Worm (Caenorhabditis elegans) whole organism, L1 larva: ENCODE data around the gene tbcb-1.

Experiments
- C16A3.4 ChIP-seq: fragments of 150-350 bp; optimal IDR thresholded peaks from 2 replicates; lab custom pipeline; 2014; ENCODE audit warnings: missing biosample characterization, missing genetic modification characterization
- F16B12.6 ChIP-seq: fragments of 150-350 bp; optimal IDR thresholded peaks from 2 replicates; lab custom pipeline; 2014; ENCODE audit warnings: missing biosample characterization, missing genetic modification characterization
- alr-1 ChIP-seq: fragments of 200-800 bp; sonication (Bioruptor generic); optimal IDR thresholded peaks from 2 replicates; lab custom pipeline; 2018; ENCODE audit warnings: borderline replicate concordance, mild to moderate bottlenecking, missing genetic modification characterization, missing compliant biosample characterization
- ama-1 ChIP-seq: fragments of 150-350 bp; optimal IDR thresholded peaks from 2 replicates; lab custom pipeline; 2014
- blmp-1 ChIP-seq: fragments of 150-350 bp; optimal IDR thresholded peaks from 2 replicates; lab custom pipeline; 2014; ENCODE audit warnings: missing biosample characterization, missing genetic modification characterization
- ceh-63 ChIP-seq: fragments of 200-800 bp; sonication (Bioruptor generic); optimal IDR thresholded peaks from 2 replicates; lab custom pipeline; 2018; ENCODE audit warnings: mild to moderate bottlenecking, missing genetic modification characterization, missing compliant biosample characterization
- ceh-8 ChIP-seq: fragments of 200-800 bp; sonication (Bioruptor generic); optimal IDR thresholded peaks from 2 replicates; lab custom pipeline; 2018; ENCODE audit warnings: mild to moderate bottlenecking, missing genetic modification characterization, moderate library complexity, missing compliant biosample characterization
- ceh-82 ChIP-seq, 3 experiments: fragments of 150-350 bp in 1 of 3; sonication (generic microtip) in 2 of 3; optimal IDR thresholded peaks; 2 replicates each; lab custom pipeline; 2014 to 2017; ENCODE audit warnings: missing biosample characterization in 3 of 3, missing genetic modification characterization in 3 of 3
- ceh-88 ChIP-seq: fragments of 200-800 bp; sonication (Bioruptor generic); IDR thresholded peaks from 2 replicates; pipeline ENCODE4 v1.3.6; 2022; ENCODE audit warnings: missing genetic modification characterization, missing compliant biosample characterization
- ceh-90 ChIP-seq: sonication (generic microtip); optimal IDR thresholded peaks from 2 replicates; lab custom pipeline; 2016; ENCODE audit warnings: missing genetic modification characterization, missing compliant biosample characterization
- dpl-1 ChIP-seq, 3 experiments: fragments of 150-350 bp in 2 of 3; sonication (generic microtip) in 1 of 3; optimal IDR thresholded peaks; 2 replicates each; lab custom pipeline; 2014 to 2017; ENCODE audit warnings: missing biosample characterization in 3 of 3, missing genetic modification characterization in 3 of 3, missing genetic modification reagents in 3 of 3
- dsc-1 ChIP-seq: sonication (generic microtip); optimal IDR thresholded peaks from 2 replicates; lab custom pipeline; 2016; ENCODE audit warnings: mild to moderate bottlenecking, missing genetic modification characterization, missing compliant biosample characterization
- efl-1 ChIP-seq, 4 experiments: fragments of 150-350 bp; optimal IDR thresholded peaks in 3 of 4; peaks in 1 of 4; 1 replicate in 1 of 4; 2 replicates in 3 of 4; lab custom pipeline; 2014; ENCODE audit warnings: missing biosample characterization in 2 of 4, missing genetic modification characterization in 2 of 4, missing genetic modification reagents in 2 of 4
- efl-3 ChIP-seq: fragments of 200-800 bp; sonication (Bioruptor generic); optimal IDR thresholded peaks from 2 replicates; lab custom pipeline; 2018; ENCODE audit warnings: mild to moderate bottlenecking, missing genetic modification characterization, missing compliant biosample characterization
- egl-13 ChIP-seq: sonication (generic microtip); optimal IDR thresholded peaks from 2 replicates; lab custom pipeline; 2016; ENCODE audit warnings: missing genotype, missing genetic modification reagents, missing genetic modification characterization, missing compliant biosample characterization
- egl-27 ChIP-seq, 2 experiments: fragments of 150-350 bp in 1 of 2; sonication (generic microtip); optimal IDR thresholded peaks; 3 replicates each; lab custom pipeline; 2017 to 2018; ENCODE audit warnings: missing biosample characterization in 2 of 2, missing genetic modification characterization in 2 of 2, missing genetic modification reagents in 2 of 2
- elt-3 ChIP-seq, 6 experiments: fragments of 150-350 bp in 1 of 6; sonication (generic microtip); optimal IDR thresholded peaks; 2 replicates each; lab custom pipeline; 2017 to 2018; ENCODE audit warnings: missing biosample characterization in 6 of 6, missing genetic modification characterization in 6 of 6, inconsistent platforms in 1 of 6
- ets-5 ChIP-seq: fragments of 200-800 bp; sonication (Bioruptor generic); IDR thresholded peaks from 2 replicates; pipeline ENCODE4 v1.3.6; 2022; ENCODE audit warnings: missing genetic modification characterization, missing compliant biosample characterization
- fos-1 ChIP-seq: fragments of 150-350 bp; optimal IDR thresholded peaks from 2 replicates; lab custom pipeline; 2014; ENCODE audit warnings: missing biosample characterization, missing genetic modification characterization
- hlh-17 ChIP-seq: fragments of 200-800 bp; sonication (Bioruptor generic); optimal IDR thresholded peaks from 2 replicates; lab custom pipeline; 2018; ENCODE audit warnings: missing genetic modification characterization, mild to moderate bottlenecking, missing compliant biosample characterization, moderate library complexity, borderline replicate concordance
- hlh-4 ChIP-seq: sonication (generic microtip); optimal IDR thresholded peaks from 2 replicates; lab custom pipeline; 2016; ENCODE audit warnings: mild to moderate bottlenecking, missing genetic modification characterization, missing compliant biosample characterization
- hpl-2 ChIP-seq: fragments of 150-350 bp; optimal IDR thresholded peaks from 2 replicates; lab custom pipeline; 2014; ENCODE audit warnings: missing biosample characterization, missing genetic modification reagents, missing genetic modification characterization
- irx-1 ChIP-seq: sonication (generic microtip); optimal IDR thresholded peaks from 2 replicates; lab custom pipeline; 2016; ENCODE audit warnings: missing genetic modification characterization, missing compliant biosample characterization
- isw-1 ChIP-seq: fragments of 200-800 bp; sonication (Bioruptor generic); IDR thresholded peaks from 2 replicates; pipeline ENCODE4 v1.3.6; 2022; ENCODE audit warnings: missing genetic modification characterization, missing compliant biosample characterization
- lin-13 ChIP-seq: fragments of 150-350 bp; optimal IDR thresholded peaks from 2 replicates; lab custom pipeline; 2014; ENCODE audit warnings: missing biosample characterization, missing genetic modification reagents, missing genetic modification characterization
- lin-14 ChIP-seq: fragments of 200-800 bp; sonication (Bioruptor generic); optimal IDR thresholded peaks from 2 replicates; lab custom pipeline; 2018; ENCODE audit warnings: mild to moderate bottlenecking, missing genetic modification characterization, moderate library complexity, missing compliant biosample characterization
- lin-15B ChIP-seq: fragments of 150-350 bp; sonication (generic microtip); optimal IDR thresholded peaks from 3 replicates; lab custom pipeline; 2014; ENCODE audit warnings: missing biosample characterization, missing genetic modification characterization
- lin-35 ChIP-seq, 2 experiments: fragments of 150-350 bp; optimal IDR thresholded peaks; 2 replicates each; lab custom pipeline; 2014; ENCODE audit warnings: missing biosample characterization in 2 of 2, missing genetic modification characterization in 2 of 2, missing genetic modification reagents in 2 of 2
- lin-39 ChIP-seq: fragments of 150-350 bp; optimal IDR thresholded peaks from 2 replicates; lab custom pipeline; 2014; ENCODE audit warnings: missing biosample characterization, missing genetic modification reagents, missing genetic modification characterization
- mab-9 ChIP-seq: fragments of 200-800 bp; sonication (Bioruptor generic); IDR thresholded peaks from 2 replicates; pipeline ENCODE4 v1.3.6; 2022; ENCODE audit warnings: missing genetic modification reagents, missing genetic modification characterization, missing compliant biosample characterization
- mef-2 ChIP-seq: fragments of 150-350 bp; optimal IDR thresholded peaks from 2 replicates; lab custom pipeline; 2014; ENCODE audit warnings: missing biosample characterization, missing genetic modification characterization
- nhr-12 ChIP-seq: sonication (generic microtip); optimal IDR thresholded peaks from 2 replicates; lab custom pipeline; 2017; ENCODE audit warnings: missing biosample characterization, missing genetic modification characterization
- nhr-19 ChIP-seq: fragments of 200-800 bp; sonication (Bioruptor generic); conservative IDR thresholded peaks from 2 replicates; pipeline ENCODE4 v1.3.6; 2022; ENCODE audit warnings: missing genetic modification characterization, missing compliant biosample characterization
- nhr-237 ChIP-seq: fragments of 150-350 bp; optimal IDR thresholded peaks from 2 replicates; lab custom pipeline; 2014; ENCODE audit warnings: missing biosample characterization, missing genetic modification characterization
- nhr-28 ChIP-seq: fragments of 150-350 bp; optimal IDR thresholded peaks from 2 replicates; lab custom pipeline; 2014; ENCODE audit warnings: missing biosample characterization, missing genetic modification characterization
- nhr-71 ChIP-seq: sonication (generic microtip); optimal IDR thresholded peaks from 2 replicates; lab custom pipeline; 2016; ENCODE audit warnings: mild to moderate bottlenecking, missing genetic modification characterization, moderate library complexity, missing compliant biosample characterization
- nhr-76 ChIP-seq: sonication (generic microtip); optimal IDR thresholded peaks from 2 replicates; lab custom pipeline; 2017; ENCODE audit warnings: missing biosample characterization, missing genetic modification characterization
- nhr-77 ChIP-seq: fragments of 150-350 bp; optimal IDR thresholded peaks from 2 replicates; lab custom pipeline; 2014; ENCODE audit warnings: missing biosample characterization, missing genetic modification characterization
- rnt-1 ChIP-seq: sonication (generic microtip); optimal IDR thresholded peaks from 2 replicates; lab custom pipeline; 2016; ENCODE audit warnings: mild to moderate bottlenecking, missing genetic modification characterization, moderate library complexity, missing compliant biosample characterization
- snpc-4 ChIP-seq: fragments of 150-350 bp; optimal IDR thresholded peaks from 2 replicates; lab custom pipeline; 2014; ENCODE audit warnings: missing biosample characterization, missing genetic modification characterization
- snu-23 ChIP-seq: sonication (generic microtip); optimal IDR thresholded peaks from 2 replicates; lab custom pipeline; 2016; ENCODE audit warnings: missing genetic modification characterization, missing compliant biosample characterization
- sox-4 ChIP-seq: sonication (generic microtip); optimal IDR thresholded peaks from 2 replicates; lab custom pipeline; 2016; ENCODE audit warnings: missing genetic modification characterization, missing compliant biosample characterization
- sptf-1 ChIP-seq: fragments of 150-350 bp; optimal IDR thresholded peaks from 2 replicates; lab custom pipeline; 2014; ENCODE audit warnings: missing biosample characterization, missing genetic modification characterization
- swsn-7 ChIP-seq: sonication (generic microtip); optimal IDR thresholded peaks from 2 replicates; lab custom pipeline; 2016; ENCODE audit warnings: missing genetic modification characterization, missing compliant biosample characterization
- tbx-2 ChIP-seq: sonication (generic microtip); optimal IDR thresholded peaks from 2 replicates; lab custom pipeline; 2016; ENCODE audit warnings: missing genetic modification characterization, missing compliant biosample characterization
- tlp-1 ChIP-seq: fragments of 150-350 bp; optimal IDR thresholded peaks from 2 replicates; lab custom pipeline; 2014; ENCODE audit warnings: missing biosample characterization, missing genetic modification characterization
- unc-30 ChIP-seq: sonication (generic microtip); optimal IDR thresholded peaks from 2 replicates; lab custom pipeline; 2017; ENCODE audit warnings: missing biosample characterization, missing genetic modification characterization
- unc-62 ChIP-seq: fragments of 150-350 bp; optimal IDR thresholded peaks from 2 replicates; lab custom pipeline; 2014; ENCODE audit warnings: missing biosample characterization, missing genetic modification reagents, missing genetic modification characterization
- unc-98 ChIP-seq: fragments of 200-800 bp; sonication (Bioruptor generic); IDR thresholded peaks from 2 replicates; pipeline ENCODE4 v1.3.6; 2022; ENCODE audit warnings: missing genetic modification characterization, missing compliant biosample characterization
- xbp-1 ChIP-seq: sonication (generic microtip); optimal IDR thresholded peaks from 2 replicates; lab custom pipeline; 2016; ENCODE audit warnings: missing genetic modification characterization, missing compliant biosample characterization
- zag-1 ChIP-seq: fragments of 150-350 bp; optimal IDR thresholded peaks from 2 replicates; lab custom pipeline; 2014; ENCODE audit warnings: missing biosample characterization, missing genetic modification characterization
- zip-4 ChIP-seq: fragments of 200-800 bp; sonication (Bioruptor generic); optimal IDR thresholded peaks from 2 replicates; lab custom pipeline; 2018; ENCODE audit warnings: mild to moderate bottlenecking, missing genetic modification characterization, moderate library complexity, missing compliant biosample characterization
- ztf-4 ChIP-seq: fragments of 150-350 bp; optimal IDR thresholded peaks from 2 replicates; lab custom pipeline; 2014; ENCODE audit warnings: missing biosample characterization, missing genetic modification characterization

Gene tbcb-1

DNA sequence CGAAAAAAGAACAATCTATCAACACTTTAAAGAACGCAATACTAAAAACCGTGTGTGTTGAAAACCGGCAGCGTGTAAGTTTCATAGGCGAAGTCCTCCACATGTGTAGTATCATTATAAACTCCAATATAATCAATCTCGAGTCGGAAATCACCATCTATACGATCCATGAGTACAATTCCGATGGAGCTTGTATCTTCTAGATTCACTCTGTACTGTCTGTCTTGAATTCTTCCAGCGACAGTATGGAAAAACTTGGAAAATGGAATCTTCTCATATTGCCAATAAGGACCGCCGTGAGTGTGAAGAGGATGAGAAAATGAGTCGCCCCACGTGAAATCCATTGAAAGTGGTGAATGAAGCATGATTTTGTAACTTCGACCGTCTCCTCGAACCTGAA is 25.0 kb upstream of the tbcb-1 start (continued):
- no peak for TF ChIP-seq unc-98 (GFP tag; lab: Robert Waterston, UW)
- TF ChIP-seq dpl-1 (GFP tag; optimal IDR thresholded peaks at IDR 0.05; lab: Kevin White, UChicago): peak in 1 of 3 experiments; percentile 10
- no peak for TF ChIP-seq hlh-17 (GFP tag; lab: Kevin White, UChicago)
- TF ChIP-seq tbx-2 (tag; lab: Kevin White, UChicago): no peak
- peak; percentile 41 for TF ChIP-seq nhr-71 (tag; lab: Kevin White, UChicago)
- TF ChIP-seq hpl-2: no peak
- TF ChIP-seq lin-15B: no peak
- TF ChIP-seq ceh-8 (GFP tag; lab: Kevin White, UChicago): no peak
- peak; percentile 0 for TF ChIP-seq snu-23 (GFP tag; lab: Kevin White, UChicago)
- TF ChIP-seq ztf-4 (tag; lab: Kevin White, UChicago): no peak
- no peak for TF ChIP-seq tlp-1 (tag; lab: Kevin White, UChicago)
- no peak for TF ChIP-seq sptf-1 (tag; lab: Kevin White, UChicago)
- TF ChIP-seq nhr-237 (tag; lab: Kevin White, UChicago): no peak
- TF ChIP-seq egl-13 (tag; lab: Kevin White, UChicago): no peak
- no peak for TF ChIP-seq blmp-1 (tag; lab: Kevin White, UChicago)
- no peak for TF ChIP-seq mef-2 (tag; lab: Kevin White, UChicago)
- TF ChIP-seq hlh-4: no peak
- no peak for TF ChIP-seq elt-3 (tag; optimal IDR thresholded peaks at IDR 0.05; lab: Kevin White, UChicago)
- no peak for TF ChIP-seq F16B12.6
- TF ChIP-seq lin-35 (GFP tag; optimal IDR thresholded peaks at IDR 0.05; lab: Kevin White, UChicago): peak in 1 of 2 experiments; percentile 5
- no peak for TF ChIP-seq C16A3.4 (tag; lab: Kevin White, UChicago)
- no peak for TF ChIP-seq ceh-88
- TF ChIP-seq ceh-63 (GFP tag; lab: Kevin White, UChicago): no peak
- no peak for TF ChIP-seq unc-30
- TF ChIP-seq nhr-19 (GFP tag; lab: Robert Waterston, UW): 0 out of 2 replicates have a peak, but pooled peaks have one; percentile 2
- no peak for TF ChIP-seq dsc-1 (tag; lab: Kevin White, UChicago)
- no peak for TF ChIP-seq ets-5
- no peak for TF ChIP-seq zip-4 (GFP tag; lab: Kevin White, UChicago)
- TF ChIP-seq mab-9 (GFP tag; lab: Robert Waterston, UW): no peak
- TF ChIP-seq egl-27 (tag; optimal IDR thresholded peaks at IDR 0.05; lab: Kevin White, UChicago): no peak
- TF ChIP-seq nhr-28 (tag; lab: Kevin White, UChicago): no peak
- no peak for TF ChIP-seq snpc-4
- TF ChIP-seq alr-1 (tag; lab: Kevin White, UChicago): no peak
- TF ChIP-seq xbp-1 (tag; lab: Kevin White, UChicago): no peak
- TF ChIP-seq efl-1 (optimal IDR thresholded peaks at IDR 0.05; lab: Kevin White, UChicago): no peak
- peak in 1 of 2 experiments; percentile 87 for TF ChIP-seq efl-1 (GFP tag; optimal IDR thresholded peaks at IDR 0.05 in 1 of 2; lab: Kevin White, UChicago)
- no peak for TF ChIP-seq nhr-12 (tag; lab: Kevin White, UChicago)
- no peak for TF ChIP-seq ceh-90 (tag; lab: Kevin White, UChicago)
- no peak for TF ChIP-seq zag-1 (tag; lab: Kevin White, UChicago)
- no peak for TF ChIP-seq lin-39 (tag; lab: Kevin White, UChicago)
- TF ChIP-seq ama-1 (lab: Kevin White, UChicago): peak; percentile 67

DNA sequence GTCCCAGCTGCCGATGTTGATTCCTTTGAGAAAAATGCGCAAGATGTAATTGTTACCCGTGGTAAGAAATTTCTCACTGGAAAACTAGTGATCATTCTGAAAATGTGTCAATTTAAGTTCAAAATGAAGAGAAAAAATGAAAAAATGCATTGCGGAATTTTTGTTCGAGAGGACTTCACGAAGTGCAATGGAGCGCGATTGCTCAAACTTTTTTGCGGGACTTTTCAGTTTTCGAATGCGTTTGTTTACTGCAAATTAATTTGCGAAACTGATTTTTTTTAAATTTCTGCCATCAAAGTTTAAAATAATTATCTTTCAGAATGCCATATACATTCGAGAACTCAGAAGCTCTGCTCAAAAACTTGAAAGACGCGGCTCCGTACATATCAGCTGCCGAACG is 23.4 kb upstream of the tbcb-1 start, which contains the start of the genes nuaf-1 and bir-2:
Gene nuaf-1 (minus strand): TSS at position 98 of the 400 bp plus-strand sequence.
Gene bir-2 (plus strand): TSS at position 318 of the 400 bp plus-strand sequence.
- TF ChIP-seq nhr-77 (tag; lab: Kevin White, UChicago) (no peak), unc-98 (GFP tag; lab: Robert Waterston, UW) (no peak), efl-3 (GFP tag; lab: Kevin White, UChicago) (no peak), lin-14 (GFP tag; lab: Kevin White, UChicago) (peak; percentile 70), rnt-1 (peak; percentile 88), ceh-82 (tag; optimal IDR thresholded peaks at IDR 0.05; lab: Kevin White, UChicago) (peak in 2 of 3 experiments; percentile 47 to 55), hlh-4 (no peak), swsn-7 (tag; lab: Kevin White, UChicago) (peak; percentile 63), C16A3.4 (tag; lab: Kevin White, UChicago) (peak; percentile 54), sox-4 (tag; lab: Kevin White, UChicago) (no peak), unc-62 (GFP tag; lab: Kevin White, UChicago) (no peak), fos-1 (no peak), sptf-1 (tag; lab: Kevin White, UChicago) (no peak), nhr-76 (no peak), efl-1 (optimal IDR thresholded peaks at IDR 0.05; lab: Kevin White, UChicago) (peak; percentile 68 to 82), efl-1 (GFP tag; optimal IDR thresholded peaks at IDR 0.05 in 1 of 2; lab: Kevin White, UChicago) (peak; percentile 85 to 98), lin-13 (GFP tag; lab: Kevin White, UChicago) (peak; percentile 48), ztf-4 (tag; lab: Kevin White, UChicago) (no peak), nhr-71 (tag; lab: Kevin White, UChicago) (peak; percentile 77), irx-1 (peak; percentile 23), isw-1 (GFP tag; lab: Robert Waterston, UW) (no peak; the same call in 1 of the 2 replicates)
